Fruit fly (Drosophila melanogaster): Measurements from ENCODE around the gene Hsp22.

The Hsp22 gene

DNA sequence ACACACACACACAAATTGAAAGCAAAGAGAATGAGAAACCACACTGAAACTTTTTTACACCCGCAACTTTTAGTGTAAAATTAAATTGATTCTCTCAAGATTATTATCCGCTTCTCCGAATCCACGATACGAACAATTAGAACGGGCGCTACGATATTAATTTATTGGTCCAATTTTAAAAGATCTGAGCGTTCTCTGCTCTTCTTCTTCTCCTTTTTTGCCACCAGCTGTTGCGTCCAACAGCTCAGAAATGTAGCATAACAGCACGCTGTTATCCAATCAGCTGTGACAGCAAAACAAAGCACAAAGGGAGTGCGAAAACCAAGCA lies 14.1 kb upstream of the Hsp22 start, which contains the start of the genes UGP and Svip:
TSS of gene UGP (minus strand) at position 223 of the 328 bp plus-strand sequence.
TSS of gene Svip (plus strand) at position 287 of the 328 bp plus-strand sequence.
- no peak for TF ChIP-seq noc (tag; optimal IDR thresholded peaks at IDR 0.05)

dm6 chr3L:9360217-9360692 lies 12.5 kb upstream of the Hsp22 start, which contains the start of gene Pdxk:
Pdxk (plus strand) TSS chr3L:9360316.
- TF ChIP-seq noc (tag; optimal IDR thresholded peaks at IDR 0.05), result peak; percentile 77

dm6 chr3L:9361894-9362293 lies 10.8 kb upstream of the Hsp22 start, which contains the start of gene CG34456:
CG34456 (plus strand) TSS chr3L:9362108.
- peak; percentile 60 for TF ChIP-seq noc (tag; optimal IDR thresholded peaks at IDR 0.05)

DNA sequence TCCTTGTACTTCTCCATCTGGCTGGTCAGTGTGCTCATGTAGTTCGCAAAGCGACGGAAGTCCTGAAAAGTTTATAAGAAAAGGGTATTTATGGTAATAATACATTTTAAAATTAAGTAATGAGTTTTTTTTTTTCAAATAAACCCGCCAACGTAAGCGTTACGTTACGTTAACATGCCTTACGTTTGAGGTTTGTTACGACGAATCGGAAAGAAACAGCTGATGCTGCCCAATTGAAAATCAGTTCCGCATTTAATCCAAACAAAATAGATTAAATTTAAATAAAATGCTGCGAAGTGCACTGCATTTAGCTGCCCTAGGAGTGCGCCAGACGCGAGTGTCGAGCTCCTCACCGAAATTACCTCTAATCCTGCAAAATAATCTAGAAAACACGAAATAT lies 8.6 kb upstream of the Hsp22 start, which contains the start of gene mRRF1:
TSS of gene mRRF1 (plus strand) at position 220 of the 400 bp plus-strand sequence.
- TF ChIP-seq noc (tag; optimal IDR thresholded peaks at IDR 0.05), result no peak

DNA sequence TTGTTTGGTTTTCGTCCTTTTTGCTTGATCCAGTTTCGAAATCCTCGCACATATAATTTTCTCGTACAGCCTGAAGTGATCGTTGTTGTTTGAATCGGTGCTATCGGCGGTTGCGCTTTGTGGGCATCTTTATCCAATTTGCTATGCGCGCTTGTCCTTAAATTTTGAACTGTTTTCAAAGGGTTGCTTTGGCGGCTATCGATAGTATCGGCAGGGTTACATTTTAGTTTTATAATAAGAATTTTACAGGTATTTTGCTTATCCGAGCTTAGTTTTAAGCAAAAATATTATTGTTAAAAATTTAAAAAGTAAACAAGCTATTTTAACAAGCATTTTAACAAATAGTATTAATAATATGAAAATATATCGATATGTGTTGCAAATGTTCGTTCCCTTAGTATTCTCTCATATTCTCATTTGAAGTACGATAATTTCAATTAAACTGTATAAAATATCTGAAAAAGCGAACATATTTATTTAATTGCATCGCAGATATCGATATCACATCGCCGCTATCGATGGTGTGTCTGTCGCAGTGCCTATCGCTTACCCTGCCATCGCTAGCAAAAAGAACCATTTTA lies 5.8 kb upstream of the Hsp22 start, which contains the start of the genes Klp67A and CG4452:
TSS of gene Klp67A (minus strand) at position 197 of the 581 bp plus-strand sequence.
TSS of gene CG4452 (plus strand) at position 528 of the 581 bp plus-strand sequence.
- TF ChIP-seq noc (tag; optimal IDR thresholded peaks at IDR 0.05), result peak; percentile 13

- TF ChIP-seq noc (tag; optimal IDR thresholded peaks at IDR 0.05), result no peak
Observed at dm6 chr3L:9367431-9367867, 5.3 kb upstream of the Hsp22 start.

DNA sequence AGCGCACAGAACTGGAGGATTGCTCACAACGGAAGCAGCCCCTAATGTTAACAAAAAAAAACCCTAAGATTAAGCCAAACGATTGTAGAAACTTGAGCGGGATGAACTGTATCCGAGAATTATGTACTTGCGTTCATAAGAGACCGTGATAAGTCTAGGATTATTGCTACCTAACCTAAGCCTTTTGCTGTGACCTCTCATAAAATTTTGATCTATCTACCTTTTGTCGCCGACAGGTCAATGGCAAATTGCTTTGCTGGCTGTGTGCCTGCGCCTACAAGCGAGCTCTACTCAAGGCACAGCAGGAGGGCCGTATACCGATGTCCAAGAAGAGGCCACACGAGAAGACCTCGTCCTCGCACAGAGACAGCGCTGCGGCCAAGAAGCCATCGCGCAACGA lies 4.1 kb upstream of the Hsp22 start:
- no peak for TF ChIP-seq noc (tag; optimal IDR thresholded peaks at IDR 0.05)

DNA sequence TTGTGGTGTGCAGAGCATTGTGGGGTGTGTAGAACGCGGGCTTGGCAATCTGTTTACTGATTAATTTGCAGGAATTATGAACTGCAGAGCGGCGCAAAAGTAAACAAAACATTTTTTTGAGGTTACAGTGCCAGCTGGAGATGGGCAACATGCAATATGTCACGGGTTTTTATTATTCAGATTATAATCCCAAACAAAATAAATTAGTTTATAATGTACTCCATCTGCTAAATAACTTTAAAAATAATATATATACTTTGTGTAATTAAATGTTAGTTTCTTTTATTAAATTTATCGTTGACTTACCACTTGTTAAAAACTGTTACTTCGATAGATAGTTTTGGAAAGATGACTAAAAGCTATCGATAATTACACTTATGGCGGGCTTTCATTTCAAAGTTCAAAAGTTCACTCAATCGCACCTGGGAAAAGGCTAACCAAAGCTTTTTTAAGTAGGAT lies 1.8 kb upstream of the Hsp22 start, which contains the start of gene Fdx1:
TSS of gene Fdx1 (minus strand) at position 332 of the 459 bp plus-strand sequence.
- peak; percentile 30 for TF ChIP-seq noc (tag; optimal IDR thresholded peaks at IDR 0.05)

DNA sequence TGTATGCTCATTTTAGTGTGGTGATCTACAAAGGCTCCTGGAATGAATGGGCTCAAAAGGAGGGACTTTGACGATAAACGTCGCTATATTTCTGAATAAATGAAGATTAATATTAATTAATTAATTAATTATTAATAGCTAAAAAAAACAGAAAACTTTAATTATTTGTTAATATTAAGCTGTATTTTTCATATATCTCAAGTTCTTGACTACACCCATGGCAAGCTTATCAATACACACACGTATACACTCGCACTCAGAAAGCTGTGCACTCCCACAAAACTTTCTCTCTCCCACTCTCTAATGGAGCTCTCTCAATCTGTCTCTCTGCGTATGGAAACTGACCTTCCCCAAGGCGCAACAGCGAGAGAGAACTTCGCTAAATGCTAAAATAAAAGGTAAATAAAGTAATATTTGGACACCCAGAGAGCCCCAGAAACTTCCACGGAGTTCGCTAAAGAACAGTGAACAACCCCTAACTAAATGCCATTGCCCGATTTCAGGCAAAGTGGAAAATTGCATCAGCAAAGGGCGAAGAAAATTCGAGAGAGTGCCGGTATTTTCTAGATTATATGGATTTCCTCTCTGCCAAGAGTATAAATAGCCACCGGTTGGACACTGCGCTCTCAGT lies 758 bp downstream of the Hsp22 start:
- TF ChIP-seq noc (tag; optimal IDR thresholded peaks at IDR 0.05), result peak; percentile 83

DNA sequence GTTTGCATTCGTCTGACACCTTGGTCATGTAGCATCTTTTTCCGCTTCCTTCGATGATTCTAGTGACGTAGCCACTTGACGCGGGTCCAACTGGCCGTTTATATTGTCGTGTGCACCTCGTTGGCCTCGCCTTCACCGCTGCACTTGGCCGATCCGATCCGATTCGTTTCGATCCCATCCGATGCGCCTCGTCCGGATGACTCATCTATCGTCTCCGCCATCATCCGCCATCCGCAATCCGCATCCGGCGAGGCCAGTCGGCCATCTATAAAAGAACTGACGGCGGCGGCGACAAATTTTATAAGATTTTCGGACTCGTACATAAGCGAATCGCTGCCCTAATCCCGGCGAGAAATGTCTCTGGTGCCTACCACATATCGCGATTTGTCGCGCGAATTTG lies 2.4 kb downstream of the Hsp22 start, which contains the start of gene CG4461:
TSS of gene CG4461 (plus strand) at position 301 of the 400 bp plus-strand sequence.
- no peak for TF ChIP-seq noc (tag; optimal IDR thresholded peaks at IDR 0.05)

DNA sequence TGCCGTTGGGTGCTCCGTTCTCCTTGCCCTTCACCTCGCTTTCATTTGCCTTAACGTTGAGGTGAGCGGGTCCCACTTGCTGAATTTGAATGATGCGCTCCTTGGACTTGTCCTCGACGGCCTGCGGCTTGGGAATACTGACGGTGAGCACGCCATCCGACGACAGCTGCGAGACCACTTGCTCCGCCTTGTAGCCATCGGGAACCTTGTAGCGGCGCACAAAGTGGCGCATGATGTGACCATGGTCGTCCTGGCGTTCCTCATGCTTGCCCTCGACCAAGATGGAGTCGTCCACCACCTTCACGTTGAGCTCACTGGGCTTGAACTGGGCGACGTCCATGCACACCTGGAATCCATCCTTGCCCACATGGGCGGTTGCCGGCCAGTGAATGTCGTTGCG lies 3.8 kb downstream of the Hsp22 start:
- TF ChIP-seq noc (tag; optimal IDR thresholded peaks at IDR 0.05), result no peak

DNA sequence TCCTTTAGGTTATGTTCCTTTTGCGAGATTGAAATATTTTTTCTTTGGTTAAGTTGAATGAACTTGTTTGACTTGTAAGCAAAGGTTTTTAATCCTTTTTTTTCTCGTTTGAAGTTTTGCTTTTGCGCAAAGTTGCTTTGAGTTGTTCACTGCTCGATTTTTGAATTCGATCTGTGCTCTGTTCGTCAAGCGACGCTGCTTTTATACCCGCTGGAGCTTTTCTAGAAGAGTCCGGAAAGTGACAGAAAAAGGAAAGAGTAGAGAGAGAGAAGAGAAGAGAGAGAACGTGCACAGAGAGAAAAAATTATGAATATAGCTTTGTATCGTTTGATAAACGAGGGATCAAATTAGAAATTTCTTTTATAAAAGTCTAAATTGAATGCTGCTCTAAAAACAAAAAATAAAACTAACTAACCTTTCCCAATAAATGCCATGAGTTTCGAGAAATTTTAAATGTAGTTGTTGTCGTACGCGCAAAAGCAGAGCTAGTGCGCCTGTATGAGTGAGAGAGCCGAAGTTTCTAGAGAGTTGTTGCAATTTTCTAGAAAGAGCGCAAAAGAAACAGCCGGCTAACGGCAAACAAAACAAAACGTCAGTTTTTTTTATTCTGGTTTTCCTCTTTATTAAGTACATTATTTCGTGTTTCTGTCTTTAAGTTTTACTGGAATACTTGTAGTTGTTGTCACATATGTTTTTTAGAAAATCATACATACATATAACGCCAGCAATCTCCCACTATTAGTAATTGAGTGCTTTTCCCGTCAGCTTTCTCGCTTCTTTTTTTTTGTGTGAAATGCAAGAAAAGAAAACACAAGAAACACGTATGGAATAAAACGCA lies 4.7 kb downstream of the Hsp22 start, which contains the start of gene Hsp26:
TSS of gene Hsp26 (minus strand) at position 230 of the 838 bp plus-strand sequence.
- peak; percentile 88 for TF ChIP-seq noc (tag; optimal IDR thresholded peaks at IDR 0.05)

- no peak for TF ChIP-seq noc (tag; optimal IDR thresholded peaks at IDR 0.05)
Observed at dm6 chr3L:9379484-9380343, 7.0 kb downstream of the Hsp22 start, which contains the start of gene Hsp67Ba. Hsp67Ba (minus strand) TSS chr3L:9379534.

DNA sequence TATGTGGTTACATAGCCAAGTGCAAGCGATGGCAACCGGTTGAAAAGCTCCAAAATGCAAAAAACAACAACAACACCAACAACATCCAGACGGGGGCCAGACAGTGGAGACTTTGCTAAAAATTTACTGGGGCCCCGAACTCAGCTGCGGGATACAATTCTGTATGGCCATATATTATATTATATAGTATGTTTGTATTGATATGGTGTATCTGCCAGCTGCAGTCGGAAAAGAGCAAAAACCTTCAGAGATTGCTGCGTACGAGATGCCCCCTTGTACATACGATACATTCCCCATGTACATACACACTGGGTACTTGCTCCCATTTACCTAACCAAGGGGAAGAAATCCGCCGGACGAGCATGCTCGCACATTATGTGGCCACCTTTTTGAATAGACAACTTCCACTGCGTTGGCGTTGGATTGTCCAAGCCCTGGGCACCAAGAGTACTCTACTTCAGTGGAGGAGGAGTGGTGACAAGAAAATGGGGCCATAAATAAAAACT lies 7.7 kb downstream of the Hsp22 start:
- TF ChIP-seq noc (tag; optimal IDR thresholded peaks at IDR 0.05), result no peak

Data from whole organism, larva.